Worm (Caenorhabditis elegans) whole organism, L2 larva: ENCODE data around the gene gad-1.

ENCODE experiments used
- C34F6.9 ChIP-seq: fragments of 150-350 bp; optimal IDR thresholded peaks from 2 replicates; lab custom pipeline; 2014; ENCODE audit warnings: missing biosample characterization, missing genetic modification characterization
- R02D3.7 ChIP-seq: fragments of 150-350 bp; optimal IDR thresholded peaks from 2 replicates; lab custom pipeline; 2014; ENCODE audit warnings: missing biosample characterization, missing genetic modification characterization
- Y55F3AM.14 ChIP-seq: fragments of 200-800 bp; sonication (Bioruptor generic); optimal IDR thresholded peaks from 2 replicates; lab custom pipeline; 2018; ENCODE audit warnings: mild to moderate bottlenecking, missing genetic modification characterization, missing compliant biosample characterization
- ZK546.5 ChIP-seq: sonication (generic microtip); optimal IDR thresholded peaks from 2 replicates; lab custom pipeline; 2017; ENCODE audit warnings: missing biosample characterization, missing genetic modification characterization
- alr-1 ChIP-seq: fragments of 150-350 bp; optimal IDR thresholded peaks from 2 replicates; lab custom pipeline; 2014; ENCODE audit warnings: missing biosample characterization, missing genetic modification characterization
- aly-2 ChIP-seq: fragments of 150-350 bp; optimal IDR thresholded peaks from 2 replicates; lab custom pipeline; 2014; ENCODE audit warnings: missing biosample characterization, missing genetic modification characterization
- ama-1 ChIP-seq: fragments of 150-350 bp; optimal IDR thresholded peaks from 2 replicates; lab custom pipeline; 2018; ENCODE audit warnings: inconsistent platforms
- blmp-1 ChIP-seq: sonication (generic microtip); optimal IDR thresholded peaks from 2 replicates; lab custom pipeline; 2017; ENCODE audit warnings: missing genetic modification characterization, mild to moderate bottlenecking, missing compliant biosample characterization, antibody characterized with exemption, moderate library complexity; ENCODE audit not compliant: insufficient read depth
- ceh-82 ChIP-seq: fragments of 150-350 bp; optimal IDR thresholded peaks from 2 replicates; lab custom pipeline; 2014; ENCODE audit warnings: missing biosample characterization, missing genetic modification characterization
- crh-2 ChIP-seq: sonication (generic microtip); optimal IDR thresholded peaks from 2 replicates; lab custom pipeline; 2017; ENCODE audit warnings: missing biosample characterization, missing genetic modification characterization
- dmd-4 ChIP-seq: sonication (generic microtip); optimal IDR thresholded peaks from 2 replicates; lab custom pipeline; 2017; ENCODE audit warnings: missing biosample characterization, missing genetic modification characterization
- egl-27 ChIP-seq: sonication (generic microtip); optimal IDR thresholded peaks from 3 replicates; lab custom pipeline; 2017; ENCODE audit warnings: missing biosample characterization, missing genetic modification reagents, missing genetic modification characterization
- elt-1 ChIP-seq: fragments of 150-350 bp; optimal IDR thresholded peaks from 2 replicates; lab custom pipeline; 2014; ENCODE audit warnings: missing biosample characterization, missing genetic modification characterization
- elt-3 ChIP-seq: sonication (generic microtip); optimal IDR thresholded peaks from 2 replicates; lab custom pipeline; 2017; ENCODE audit warnings: missing biosample characterization, missing genetic modification characterization
- fos-1 ChIP-seq: fragments of 150-350 bp; optimal IDR thresholded peaks from 2 replicates; lab custom pipeline; 2014; ENCODE audit warnings: missing biosample characterization, missing genetic modification characterization
- gmeb-1 ChIP-seq: fragments of 150-350 bp; optimal IDR thresholded peaks from 2 replicates; lab custom pipeline; 2014; ENCODE audit warnings: missing biosample characterization, missing genetic modification characterization
- lin-13 ChIP-seq: fragments of 150-350 bp; optimal IDR thresholded peaks from 2 replicates; lab custom pipeline; 2014; ENCODE audit warnings: missing biosample characterization, missing genetic modification reagents, missing genetic modification characterization
- lin-39 ChIP-seq: fragments of 150-350 bp; optimal IDR thresholded peaks from 2 replicates; lab custom pipeline; 2014; ENCODE audit warnings: missing biosample characterization, missing genetic modification reagents, missing genetic modification characterization
- lsy-2 ChIP-seq, 2 experiments: fragments of 150-350 bp in 1 of 2; sonication (generic microtip) in 1 of 2; optimal IDR thresholded peaks; 2 replicates each; lab custom pipeline; 2014 to 2017; ENCODE audit warnings: missing biosample characterization in 2 of 2, missing genetic modification characterization in 2 of 2
- mab-5 ChIP-seq: fragments of 150-350 bp; optimal IDR thresholded peaks from 2 replicates; lab custom pipeline; 2014; ENCODE audit warnings: missing biosample characterization, missing genetic modification characterization
- mbf-1 ChIP-seq: sonication (generic microtip); optimal IDR thresholded peaks from 2 replicates; lab custom pipeline; 2017; ENCODE audit warnings: missing biosample characterization, missing genetic modification characterization
- mdl-1 ChIP-seq, 2 experiments: fragments of 150-350 bp in 1 of 2; sonication (generic microtip) in 1 of 2; optimal IDR thresholded peaks; 2 replicates each; lab custom pipeline; 2017; ENCODE audit warnings: missing biosample characterization in 2 of 2, missing genetic modification characterization in 2 of 2
- nhr-11 ChIP-seq: fragments of 150-350 bp; optimal IDR thresholded peaks from 2 replicates; lab custom pipeline; 2014; ENCODE audit warnings: missing biosample characterization, missing genetic modification characterization
- nhr-12 ChIP-seq: fragments of 150-350 bp; optimal IDR thresholded peaks from 2 replicates; lab custom pipeline; 2014; ENCODE audit warnings: missing biosample characterization, missing genetic modification characterization
- nhr-129 ChIP-seq: fragments of 150-350 bp; optimal IDR thresholded peaks from 2 replicates; lab custom pipeline; 2014; ENCODE audit warnings: missing biosample characterization, missing genetic modification characterization
- nhr-21 ChIP-seq: fragments of 150-350 bp; optimal IDR thresholded peaks from 2 replicates; lab custom pipeline; 2014; ENCODE audit warnings: missing biosample characterization, missing genetic modification characterization
- nhr-23 ChIP-seq: fragments of 150-350 bp; optimal IDR thresholded peaks from 2 replicates; lab custom pipeline; 2014; ENCODE audit warnings: missing biosample characterization, missing genetic modification reagents, missing genetic modification characterization
- nhr-237 ChIP-seq: fragments of 150-350 bp; optimal IDR thresholded peaks from 2 replicates; lab custom pipeline; 2014; ENCODE audit warnings: missing biosample characterization, missing genetic modification characterization
- nhr-25 ChIP-seq: fragments of 150-350 bp; sonication (generic microtip); optimal IDR thresholded peaks from 3 replicates; lab custom pipeline; 2014; ENCODE audit warnings: missing biosample characterization, missing genetic modification characterization
- nhr-6 ChIP-seq: fragments of 150-350 bp; optimal IDR thresholded peaks from 2 replicates; lab custom pipeline; 2014; ENCODE audit warnings: missing biosample characterization, missing genetic modification characterization
- skn-1 ChIP-seq: sonication (generic microtip); optimal IDR thresholded peaks from 2 replicates; lab custom pipeline; 2017; ENCODE audit warnings: missing biosample characterization, missing genetic modification characterization
- sma-3 ChIP-seq: sonication (generic microtip); optimal IDR thresholded peaks from 2 replicates; lab custom pipeline; 2016; ENCODE audit warnings: missing genetic modification reagents, missing genetic modification characterization, missing compliant biosample characterization
- sma-9 ChIP-seq, 2 experiments: fragments of 150-350 bp in 1 of 2; sonication (generic microtip) in 1 of 2; optimal IDR thresholded peaks; 2 replicates each; lab custom pipeline; 2014 to 2016; ENCODE audit warnings: missing genetic modification characterization in 2 of 2, mild to moderate bottlenecking in 1 of 2, missing biosample characterization in 1 of 2, missing compliant biosample characterization in 1 of 2, missing genetic modification reagents in 1 of 2, moderate library complexity in 1 of 2
- snpc-4 ChIP-seq: fragments of 150-350 bp; optimal IDR thresholded peaks from 2 replicates; lab custom pipeline; 2014; ENCODE audit warnings: missing biosample characterization, missing genetic modification characterization
- unc-55 ChIP-seq: fragments of 150-350 bp; sonication (generic microtip); optimal IDR thresholded peaks from 3 replicates; lab custom pipeline; 2014; ENCODE audit warnings: missing biosample characterization, missing genetic modification reagents, missing genetic modification characterization
- unc-62 ChIP-seq: fragments of 150-350 bp; optimal IDR thresholded peaks from 2 replicates; lab custom pipeline; 2014; ENCODE audit warnings: missing biosample characterization, missing genetic modification reagents, missing genetic modification characterization
- ztf-1 ChIP-seq: fragments of 200-800 bp; sonication (Bioruptor generic); conservative IDR thresholded peaks from 2 replicates; pipeline ENCODE4 v1.3.6; 2022; ENCODE audit warnings: missing genetic modification characterization, missing compliant biosample characterization
- ztf-11 ChIP-seq: sonication (generic microtip); optimal IDR thresholded peaks from 2 replicates; lab custom pipeline; 2017; ENCODE audit warnings: missing biosample characterization, missing genetic modification characterization
- ztf-4 ChIP-seq: fragments of 150-350 bp; optimal IDR thresholded peaks from 2 replicates; lab custom pipeline; 2014; ENCODE audit warnings: missing biosample characterization, missing genetic modification characterization

gad-1 gene

DNA sequence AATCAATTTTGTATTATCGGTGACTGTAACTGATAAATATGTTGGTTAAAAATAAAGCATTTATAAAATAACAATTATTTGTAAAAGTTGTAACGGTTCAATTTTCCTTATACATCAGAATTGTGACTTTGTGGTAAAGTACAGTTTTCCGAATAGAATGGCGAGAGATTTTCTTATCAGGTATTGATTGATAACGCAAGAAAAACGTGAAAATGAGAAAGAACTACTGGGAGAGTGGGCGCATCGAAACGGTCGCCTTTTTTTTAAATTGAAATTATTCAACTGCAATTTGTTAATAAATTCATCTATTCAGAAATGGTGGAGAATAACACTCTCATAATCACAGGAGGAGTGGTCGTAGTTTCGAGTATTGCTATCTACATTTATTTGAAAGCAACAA, 3.0 kb upstream of the gad-1 start, which contains the start of gene hpo-19:
Gene hpo-19, plus strand, starts transcription at position 314 of the 400 bp plus-strand sequence.
- TF ChIP-seq nhr-21 (tag; lab: Kevin White, UChicago) (peak; percentile 20), sma-9 (GFP tag; optimal IDR thresholded peaks at IDR 0.05; lab: Kevin White, UChicago) (no peak), sma-9 (tag; optimal IDR thresholded peaks at IDR 0.05; lab: Kevin White, UChicago) (no peak), fos-1 (tag; lab: Kevin White, UChicago) (peak; percentile 34)

ce11 chrV:6430526-6431371, 2.5 kb downstream of the gad-1 start:
- TF ChIP-seq nhr-129 (tag; lab: Kevin White, UChicago) = peak; percentile 18
- TF ChIP-seq blmp-1 (tag; lab: Kevin White, UChicago) = peak; percentile 3
- TF ChIP-seq aly-2 (tag; lab: Kevin White, UChicago) = no peak
- TF ChIP-seq sma-9 (GFP tag; optimal IDR thresholded peaks at IDR 0.05; lab: Kevin White, UChicago) = peak; percentile 26
- TF ChIP-seq sma-9 (tag; optimal IDR thresholded peaks at IDR 0.05; lab: Kevin White, UChicago) = no peak
- no peak for TF ChIP-seq unc-55 (GFP tag; lab: Kevin White, UChicago)
- TF ChIP-seq elt-3 (tag; lab: Kevin White, UChicago) = no peak
- peak; percentile 21 for TF ChIP-seq crh-2 (tag; lab: Kevin White, UChicago)
- TF ChIP-seq sma-3 (GFP tag; lab: Kevin White, UChicago) = peak; percentile 49

DNA sequence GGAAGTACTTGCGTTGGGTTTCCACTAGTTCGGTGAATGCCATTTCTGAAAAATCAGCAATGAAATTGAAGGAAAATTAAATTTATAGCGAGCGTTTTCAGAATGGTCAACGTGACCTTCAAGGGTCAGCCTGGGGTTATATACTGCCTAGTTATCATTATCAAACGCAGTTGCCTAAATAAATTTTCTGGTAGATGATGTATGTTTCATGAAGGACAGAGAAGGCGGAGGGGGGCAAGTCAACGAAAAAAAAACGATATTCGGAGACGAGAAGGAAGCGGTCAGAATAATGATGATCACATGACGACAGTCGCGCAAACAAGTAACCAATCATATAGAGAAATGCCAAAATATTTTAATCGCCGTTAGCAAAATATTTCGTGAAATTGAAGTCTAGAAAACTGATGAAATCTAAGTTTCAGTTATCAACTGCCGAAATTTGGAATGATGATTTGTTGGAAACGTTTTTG, 3.4 kb downstream of the gad-1 start, which contains the start of gene alh-4:
Gene alh-4, minus strand, starts transcription at position 51 of the 470 bp plus-strand sequence.
- TF ChIP-seq sma-3 (GFP tag; lab: Kevin White, UChicago) = peak; percentile 61
- no peak for TF ChIP-seq lin-13 (GFP tag; lab: Kevin White, UChicago)
- no peak for TF ChIP-seq ceh-82 (tag; lab: Kevin White, UChicago)
- no peak for TF ChIP-seq nhr-12 (tag; lab: Kevin White, UChicago)
- peak; percentile 21 for TF ChIP-seq sma-9 (GFP tag; optimal IDR thresholded peaks at IDR 0.05; lab: Kevin White, UChicago)
- no peak for TF ChIP-seq sma-9 (tag; optimal IDR thresholded peaks at IDR 0.05; lab: Kevin White, UChicago)
- TF ChIP-seq nhr-11 (tag; lab: Kevin White, UChicago) = no peak
- TF ChIP-seq ztf-11 (tag; lab: Kevin White, UChicago) = no peak
- TF ChIP-seq elt-3 (tag; lab: Kevin White, UChicago) = no peak
- TF ChIP-seq egl-27 (tag; lab: Kevin White, UChicago) = no peak
- no peak for TF ChIP-seq nhr-23 (tag; lab: Kevin White, UChicago)
- TF ChIP-seq gmeb-1 (tag; lab: Kevin White, UChicago) = peak; percentile 19
- peak; percentile 3 for TF ChIP-seq blmp-1 (tag; lab: Kevin White, UChicago)
- no peak for TF ChIP-seq nhr-6 (tag; lab: Kevin White, UChicago)
- no peak for TF ChIP-seq ztf-4 (tag; lab: Kevin White, UChicago)
- no peak for TF ChIP-seq crh-2 (tag; lab: Kevin White, UChicago)
- no peak for TF ChIP-seq C34F6.9 (tag; lab: Kevin White, UChicago)
- no peak for TF ChIP-seq snpc-4 (tag; lab: Kevin White, UChicago)
- peak; percentile 6 for TF ChIP-seq nhr-21 (tag; lab: Kevin White, UChicago)
- TF ChIP-seq dmd-4 (tag; lab: Kevin White, UChicago) = no peak
- TF ChIP-seq unc-62 (GFP tag; lab: Kevin White, UChicago) = no peak
- TF ChIP-seq nhr-25 (tag; lab: Kevin White, UChicago) = peak; percentile 66
- TF ChIP-seq nhr-129 (tag; lab: Kevin White, UChicago) = peak; percentile 16
- TF ChIP-seq mbf-1 = no peak
- TF ChIP-seq lin-39 (tag; lab: Kevin White, UChicago) = no peak

DNA sequence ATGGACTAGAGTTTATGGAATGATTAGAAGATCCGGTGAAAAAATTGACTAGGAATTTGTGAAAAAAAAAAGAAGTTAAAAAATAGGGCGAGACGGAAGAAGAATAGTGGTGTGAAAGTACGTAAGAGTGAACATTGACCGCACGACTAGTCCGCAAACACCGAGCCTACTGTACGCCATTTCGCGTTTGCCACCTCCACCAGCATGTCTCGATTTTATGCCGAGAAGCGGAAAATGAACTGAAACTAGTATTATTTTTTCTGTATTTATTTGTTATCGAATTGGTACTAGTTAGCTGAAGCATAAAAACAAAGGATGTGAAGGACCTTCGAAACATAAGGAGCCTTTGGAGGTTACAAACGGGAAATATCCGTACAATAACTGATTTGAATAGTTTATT, 5.9 kb downstream of the gad-1 start:
- no peak for TF ChIP-seq ztf-4 (tag; lab: Kevin White, UChicago)
- TF ChIP-seq mdl-1 (tag; optimal IDR thresholded peaks at IDR 0.05; lab: Kevin White, UChicago) = no peak
- TF ChIP-seq lin-13 (GFP tag; lab: Kevin White, UChicago) = peak; percentile 24
- TF ChIP-seq alr-1 (tag; lab: Kevin White, UChicago) = no peak
- no peak for TF ChIP-seq ZK546.5 (tag; lab: Kevin White, UChicago)
- no peak for TF ChIP-seq egl-27 (tag; lab: Kevin White, UChicago)
- TF ChIP-seq ztf-1 = no peak
- peak; percentile 22 for TF ChIP-seq nhr-21 (tag; lab: Kevin White, UChicago)
- no peak for TF ChIP-seq nhr-237
- TF ChIP-seq ceh-82 (tag; lab: Kevin White, UChicago) = no peak
- TF ChIP-seq R02D3.7 (tag; lab: Kevin White, UChicago) = no peak
- no peak for TF ChIP-seq unc-62 (GFP tag; lab: Kevin White, UChicago)
- TF ChIP-seq nhr-6 (tag; lab: Kevin White, UChicago) = peak; percentile 4
- TF ChIP-seq Y55F3AM.14 (GFP tag; lab: Kevin White, UChicago) = no peak
- peak; percentile 36 to 81 for TF ChIP-seq lsy-2 (tag; optimal IDR thresholded peaks at IDR 0.05; lab: Kevin White, UChicago)
- no peak for TF ChIP-seq skn-1 (tag; lab: Kevin White, UChicago)
- TF ChIP-seq ztf-11 (tag; lab: Kevin White, UChicago) = no peak
- peak; percentile 32 for TF ChIP-seq fos-1 (tag; lab: Kevin White, UChicago)
- no peak for TF ChIP-seq ama-1
- TF ChIP-seq snpc-4 (tag; lab: Kevin White, UChicago) = no peak
- no peak for TF ChIP-seq mab-5
- TF ChIP-seq nhr-129 (tag; lab: Kevin White, UChicago) = peak; percentile 5
- no peak for TF ChIP-seq nhr-11 (tag; lab: Kevin White, UChicago)
- TF ChIP-seq nhr-23 (tag; lab: Kevin White, UChicago) = no peak
- TF ChIP-seq lin-39 (tag; lab: Kevin White, UChicago) = no peak
- no peak for TF ChIP-seq aly-2 (tag; lab: Kevin White, UChicago)
- TF ChIP-seq sma-9 (GFP tag; optimal IDR thresholded peaks at IDR 0.05; lab: Kevin White, UChicago) = peak; percentile 10
- TF ChIP-seq sma-9 (tag; optimal IDR thresholded peaks at IDR 0.05; lab: Kevin White, UChicago) = no peak
- TF ChIP-seq gmeb-1 (tag; lab: Kevin White, UChicago) = no peak
- peak; percentile 30 for TF ChIP-seq sma-3 (GFP tag; lab: Kevin White, UChicago)
- no peak for TF ChIP-seq elt-1
- peak; percentile 45 for TF ChIP-seq nhr-25 (tag; lab: Kevin White, UChicago)
